Fruit fly (Drosophila melanogaster): ENCODE results near the gene mtd.

dm6 chr3R:5310250-5310649, 40.0 kb downstream of the mtd start:
- TF ChIP-seq Pif1A (GFP tag; optimal IDR thresholded peaks at IDR 0.05) = no peak
- no peak for TF ChIP-seq D1 (tag; optimal IDR thresholded peaks at IDR 0.05)
- TF ChIP-seq CG14655 (GFP tag; optimal IDR thresholded peaks at IDR 0.05) = no peak
- TF ChIP-seq gl (tag; optimal IDR thresholded peaks at IDR 0.05) = no peak
- no peak for TF ChIP-seq EcR (GFP tag; optimal IDR thresholded peaks at IDR 0.05)
- TF ChIP-seq CG10348 (GFP tag; IDR thresholded peaks at IDR 0.05) = no peak
- TF ChIP-seq Ets98B (GFP tag; IDR thresholded peaks at IDR 0.05) = no peak
- no peak for TF ChIP-seq CG17806 (tag; optimal IDR thresholded peaks at IDR 0.05)

All from whole organism, pupa.